Fruit fly (Drosophila melanogaster) whole organism, embryonic: ENCODE results near the gene CG42500.

Source experiments
- Abd-B ChIP-seq: fragments of 200-800 bp; sonication (Bioruptor generic); optimal IDR thresholded peaks from 2 replicates; lab custom pipeline; 2018; ENCODE audit warnings: missing biosample characterization, mild to moderate bottlenecking, missing genetic modification characterization, moderate library complexity
- Aef1 ChIP-seq: fragments of 200-800 bp; sonication (Bioruptor generic); IDR thresholded peaks from 3 replicates; pipeline ENCODE4 v1.3.6; 2022; ENCODE audit warnings: missing biosample characterization, missing genetic modification characterization
- Asciz ChIP-seq: fragments of 200-800 bp; sonication (Bioruptor generic); optimal IDR thresholded peaks from 2 replicates; lab custom pipeline; 2017; ENCODE audit warnings: missing biosample characterization, mild to moderate bottlenecking, missing genetic modification characterization, missing genetic modification reagents
- Atf6 ChIP-seq: fragments of 200-800 bp; sonication (Bioruptor generic); IDR thresholded peaks from 2 replicates; pipeline ENCODE4 v1.3.6; 2022; ENCODE audit warnings: missing biosample characterization, missing genetic modification characterization
- B-H1 ChIP-seq: fragments of 200-800 bp; sonication (Bioruptor generic); IDR thresholded peaks from 3 replicates; pipeline ENCODE4 v1.3.6; 2022; ENCODE audit warnings: missing biosample characterization, missing genetic modification characterization
- B-H2 ChIP-seq: fragments of 200-800 bp; sonication (Bioruptor generic); optimal IDR thresholded peaks from 2 replicates; lab custom pipeline; 2018; ENCODE audit warnings: missing biosample characterization, mild to moderate bottlenecking, missing genetic modification characterization
- CG10147 ChIP-seq: fragments of 200-800 bp; sonication (Bioruptor generic); optimal IDR thresholded peaks from 2 replicates; lab custom pipeline; 2019; ENCODE audit warnings: missing biosample characterization, mild to moderate bottlenecking, missing genetic modification characterization, moderate library complexity
- CG10462 ChIP-seq: fragments of 200-800 bp; sonication (Bioruptor generic); optimal IDR thresholded peaks from 2 replicates; lab custom pipeline; 2016; ENCODE audit warnings: missing biosample characterization, missing genetic modification characterization
- CG10979 ChIP-seq: fragments of 200-800 bp; sonication (Bioruptor generic); optimal IDR thresholded peaks from 2 replicates; lab custom pipeline; 2018; ENCODE audit warnings: missing biosample characterization, mild to moderate bottlenecking, missing genetic modification characterization, moderate library complexity
- CG12104 ChIP-seq: fragments of 200-800 bp; sonication (Bioruptor generic); optimal IDR thresholded peaks from 3 replicates; lab custom pipeline; 2016; ENCODE audit warnings: missing biosample characterization, missing genetic modification characterization
- CG12155 ChIP-seq: fragments of 200-800 bp; sonication (Bioruptor generic); optimal IDR thresholded peaks from 3 replicates; lab custom pipeline; 2016; ENCODE audit warnings: missing biosample characterization, missing genetic modification characterization
- CG1233 ChIP-seq: fragments of 200-800 bp; sonication (Bioruptor generic); optimal IDR thresholded peaks from 4 replicates; lab custom pipeline; 2018; ENCODE audit warnings: missing biosample characterization, mild to moderate bottlenecking, missing genetic modification characterization
- CG12942 ChIP-seq: fragments of 200-800 bp; sonication (Bioruptor generic); optimal IDR thresholded peaks from 3 replicates; lab custom pipeline; 2016; ENCODE audit warnings: missing biosample characterization, missing genetic modification characterization
- CG15011 ChIP-seq: fragments of 200-800 bp; sonication (Bioruptor generic); optimal IDR thresholded peaks from 3 replicates; lab custom pipeline; 2018; ENCODE audit warnings: missing biosample characterization, mild to moderate bottlenecking, missing genetic modification characterization
- CG16779 ChIP-seq: fragments of 200-800 bp; sonication (Bioruptor generic); IDR thresholded peaks from 2 replicates; pipeline ENCODE4 v1.3.6; 2022; ENCODE audit warnings: missing biosample characterization, missing genetic modification characterization
- CG18476 ChIP-seq: fragments of 200-800 bp; sonication (Bioruptor generic); optimal IDR thresholded peaks from 2 replicates; lab custom pipeline; 2016; ENCODE audit warnings: missing biosample characterization, mild to moderate bottlenecking, missing genetic modification characterization
- CG32532 ChIP-seq: fragments of 200-800 bp; sonication (Bioruptor generic); IDR thresholded peaks from 2 replicates; pipeline ENCODE4 v1.3.6; 2022; ENCODE audit warnings: missing biosample characterization, missing genetic modification characterization
- CG33557 ChIP-seq: fragments of 200-800 bp; sonication (Bioruptor generic); optimal IDR thresholded peaks from 2 replicates; lab custom pipeline; 2019; ENCODE audit warnings: missing biosample characterization, mild to moderate bottlenecking, missing genetic modification characterization, moderate library complexity
- CG34224 ChIP-seq: fragments of 200-800 bp; sonication (Bioruptor generic); IDR thresholded peaks from 3 replicates; pipeline ENCODE4 v1.3.6; 2022; ENCODE audit warnings: missing biosample characterization, missing genetic modification characterization; ENCODE audit not compliant: partially characterized antibody
- CG42726 ChIP-seq: fragments of 200-800 bp; sonication (Bioruptor generic); IDR thresholded peaks from 2 replicates; pipeline ENCODE4 v1.3.6; 2022; ENCODE audit warnings: missing biosample characterization, missing genetic modification characterization; ENCODE audit not compliant: partially characterized antibody
- CG43689 ChIP-seq: fragments of 200-800 bp; sonication (Bioruptor generic); IDR thresholded peaks from 2 replicates; pipeline ENCODE4 v1.3.6; 2022; ENCODE audit warnings: missing biosample characterization, missing genetic modification characterization
- CG4404 ChIP-seq: fragments of 200-800 bp; sonication (Bioruptor generic); IDR thresholded peaks from 2 replicates; pipeline ENCODE4 v1.3.6; 2022; ENCODE audit warnings: missing biosample characterization, missing genetic modification characterization
- CG6272 ChIP-seq: fragments of 200-800 bp; sonication (Bioruptor generic); IDR thresholded peaks from 2 replicates; pipeline ENCODE4 v1.3.6; 2022; ENCODE audit warnings: missing biosample characterization, missing genetic modification characterization
- CG8359 ChIP-seq: fragments of 200-800 bp; sonication (Bioruptor generic); optimal IDR thresholded peaks from 2 replicates; lab custom pipeline; 2017; ENCODE audit warnings: missing biosample characterization, mild to moderate bottlenecking, missing genetic modification characterization, borderline replicate concordance
- CG9797 ChIP-seq: fragments of 200-800 bp; sonication (Bioruptor generic); optimal IDR thresholded peaks from 3 replicates; lab custom pipeline; 2018; ENCODE audit warnings: missing biosample characterization, mild to moderate bottlenecking, missing genetic modification characterization
- CG9932 ChIP-seq: fragments of 200-800 bp; sonication (Bioruptor generic); IDR thresholded peaks from 2 replicates; pipeline ENCODE4 v1.3.6; 2022; ENCODE audit warnings: missing biosample characterization, missing genetic modification characterization
- CHES-1-like ChIP-seq: fragments of 200-800 bp; sonication (Bioruptor generic); optimal IDR thresholded peaks from 2 replicates; lab custom pipeline; 2016; ENCODE audit warnings: missing biosample characterization, missing genetic modification characterization
- D ChIP-seq, 2 experiments: fragments of 200-800 bp in 1 of 2; fragments of >200 bp in 1 of 2; sonication (Bioruptor generic) in 1 of 2; optimal IDR thresholded peaks; 2 replicates in 1 of 2; 3 replicates in 1 of 2; lab custom pipeline; 2017; ENCODE audit warnings: mild to moderate bottlenecking in 1 of 2, missing biosample characterization in 1 of 2, missing genetic modification characterization in 1 of 2, missing genetic modification reagents in 1 of 2
- HLH3B ChIP-seq: fragments of 200-800 bp; sonication (Bioruptor generic); IDR thresholded peaks from 2 replicates; pipeline ENCODE4 v1.3.6; 2022; ENCODE audit warnings: missing biosample characterization, missing genetic modification characterization
- Hr78 ChIP-seq, 2 experiments: fragments of 200-800 bp in 1 of 2; fragments of >200 bp in 1 of 2; sonication (Bioruptor generic) in 1 of 2; optimal IDR thresholded peaks; 2 replicates each; lab custom pipeline; 2017 to 2019; ENCODE audit warnings: missing biosample characterization in 2 of 2, missing genetic modification characterization in 2 of 2, mild to moderate bottlenecking in 1 of 2, moderate library complexity in 1 of 2
- Kr ChIP-seq: fragments of 200-800 bp; sonication (Bioruptor generic); optimal IDR thresholded peaks from 2 replicates; lab custom pipeline; 2017; ENCODE audit warnings: missing biosample characterization, mild to moderate bottlenecking, missing genetic modification characterization
- Nf-YA ChIP-seq: fragments of 200-800 bp; sonication (Bioruptor generic); IDR thresholded peaks from 2 replicates; pipeline ENCODE4 v1.3.6; 2022; ENCODE audit warnings: missing biosample characterization, missing genetic modification characterization
- Oaz ChIP-seq: fragments of 200-800 bp; sonication (Bioruptor generic); IDR thresholded peaks from 2 replicates; pipeline ENCODE4 v1.3.6; 2022; ENCODE audit warnings: missing biosample characterization, missing genetic modification characterization
- PHDP ChIP-seq: fragments of 200-800 bp; sonication (Bioruptor generic); optimal IDR thresholded peaks from 3 replicates; lab custom pipeline; 2018; ENCODE audit warnings: missing biosample characterization, mild to moderate bottlenecking, missing genetic modification characterization, moderate library complexity
- Side ChIP-seq: fragments of 200-800 bp; sonication (Bioruptor generic); optimal IDR thresholded peaks from 2 replicates; lab custom pipeline; 2016; ENCODE audit warnings: missing biosample characterization, missing genetic modification characterization
- TFAM ChIP-seq: fragments of 200-800 bp; sonication (Bioruptor generic); optimal IDR thresholded peaks from 2 replicates; lab custom pipeline; 2017; ENCODE audit warnings: missing biosample characterization, missing genetic modification characterization, inconsistent platforms
- Xbp1 ChIP-seq: fragments of 200-800 bp; sonication (Bioruptor generic); optimal IDR thresholded peaks from 3 replicates; lab custom pipeline; 2016; ENCODE audit warnings: missing biosample characterization, mild to moderate bottlenecking, missing genetic modification characterization
- ase ChIP-seq: fragments of 200-800 bp; sonication (Bioruptor generic); IDR thresholded peaks from 3 replicates; pipeline ENCODE4 v1.3.6; 2022; ENCODE audit warnings: missing biosample characterization, missing genetic modification characterization
- dmrt99B ChIP-seq: fragments of 200-800 bp; sonication (Bioruptor generic); optimal IDR thresholded peaks from 2 replicates; lab custom pipeline; 2018; ENCODE audit warnings: missing biosample characterization, mild to moderate bottlenecking, missing genetic modification characterization, moderate library complexity
- hth ChIP-seq: fragments of >200 bp; optimal IDR thresholded peaks from 2 replicates; lab custom pipeline; 2017; ENCODE audit warnings: inconsistent platforms
- ind ChIP-seq: fragments of 200-800 bp; sonication (Bioruptor generic); optimal IDR thresholded peaks from 3 replicates; lab custom pipeline; 2016; ENCODE audit warnings: missing biosample characterization, missing genetic modification characterization
- jumu ChIP-seq: fragments of 200-800 bp; sonication (Bioruptor generic); optimal IDR thresholded peaks from 3 replicates; lab custom pipeline; 2016; ENCODE audit warnings: missing biosample characterization, missing genetic modification characterization
- kah ChIP-seq: fragments of 200-800 bp; sonication (Bioruptor generic); optimal IDR thresholded peaks from 2 replicates; lab custom pipeline; 2018; ENCODE audit warnings: missing biosample characterization, mild to moderate bottlenecking, missing genetic modification characterization
- lab ChIP-seq: fragments of 200-800 bp; sonication (Bioruptor generic); optimal IDR thresholded peaks from 3 replicates; lab custom pipeline; 2017; ENCODE audit warnings: missing biosample characterization, missing genetic modification characterization, mild to moderate bottlenecking, moderate library complexity, missing genetic modification reagents
- luna ChIP-seq: fragments of 200-800 bp; sonication (Bioruptor generic); optimal IDR thresholded peaks from 2 replicates; lab custom pipeline; 2016; ENCODE audit warnings: missing biosample characterization, missing genetic modification characterization
- prd ChIP-seq, 3 experiments: fragments of >200 bp in 2 of 3; fragments of 200-800 bp in 1 of 3; sonication (Bioruptor generic) in 1 of 3; optimal IDR thresholded peaks in 2 of 3; IDR thresholded peaks in 1 of 3; 2 replicates in 2 of 3; 3 replicates in 1 of 3; pipeline versions ENCODE4 v1.3.6 to Lab custom; 2017 to 2022; ENCODE audit warnings: missing biosample characterization in 1 of 3, missing genetic modification characterization in 1 of 3
- run ChIP-seq: fragments of 200-800 bp; sonication (Bioruptor generic); optimal IDR thresholded peaks from 3 replicates; lab custom pipeline; 2018; ENCODE audit warnings: missing biosample characterization, mild to moderate bottlenecking, missing genetic modification characterization
- sens ChIP-seq: fragments of 200-800 bp; sonication (Bioruptor generic); peaks from one replicate; lab custom pipeline; 2016; ENCODE audit warnings: missing biosample characterization, missing genetic modification characterization
- sr ChIP-seq: fragments of 200-800 bp; sonication (Bioruptor generic); IDR thresholded peaks from 3 replicates; pipeline ENCODE4 v1.3.6; 2022; ENCODE audit warnings: missing biosample characterization, missing genetic modification characterization

Gene CG42500

dm6 chr3R:14122347-14122812, 30.1 kb downstream of the CG42500 start, which contains the start of the genes Abi and twf (continued):
- TF ChIP-seq B-H1 (GFP tag; lab: Robert Waterston, UW), result no peak; the same call in 2 of the 3 replicates
- TF ChIP-seq CG4404, result peak; percentile 52; the same call in 1 of the 2 replicates
- no peak for TF ChIP-seq D (optimal IDR thresholded peaks at IDR 0.05; lab: Kevin White, UChicago)
- peak; percentile 34 for TF ChIP-seq D (GFP tag; optimal IDR thresholded peaks at IDR 0.05; lab: Kevin White, UChicago)
- peak; percentile 74 for TF ChIP-seq PHDP (tag; lab: Kevin White, UChicago)
- TF ChIP-seq CG12155 (GFP tag; lab: Kevin White, UChicago), result peak; percentile 80
- no peak for TF ChIP-seq run (tag; lab: Kevin White, UChicago)
- no peak for TF ChIP-seq hth (lab: Kevin White, UChicago)
- peak; percentile 5 for TF ChIP-seq Side (GFP tag; lab: Kevin White, UChicago)
- TF ChIP-seq CG10147, result peak; percentile 61
- peak; percentile 57 for TF ChIP-seq CG18476 (GFP tag; lab: Kevin White, UChicago)
- peak; percentile 39 for TF ChIP-seq CG10462 (GFP tag; lab: Kevin White, UChicago)
- TF ChIP-seq ase (GFP tag; lab: Robert Waterston, UW), result no peak
- peak; percentile 51 for TF ChIP-seq jumu (GFP tag; lab: Kevin White, UChicago)
- TF ChIP-seq CG9797, result peak; percentile 75
- peak; percentile 49 for TF ChIP-seq Abd-B (GFP tag; lab: Kevin White, UChicago)
- no peak for TF ChIP-seq CG42726 (GFP tag; lab: Robert Waterston, UW)
- peak; percentile 74 for TF ChIP-seq ind (GFP tag; lab: Kevin White, UChicago)
- peak; percentile 59 for TF ChIP-seq CG32532 (GFP tag; lab: Robert Waterston, UW)
- peak; percentile 68 for TF ChIP-seq Aef1 (GFP tag; lab: Robert Waterston, UW)
- peak; percentile 47; the same call in 1 of the 2 replicates for TF ChIP-seq CG6272 (GFP tag; lab: Robert Waterston, UW)
- TF ChIP-seq Xbp1, result peak; percentile 79
- TF ChIP-seq lab (GFP tag; lab: Kevin White, UChicago), result peak; percentile 78
- peak; percentile 72 for TF ChIP-seq B-H2 (GFP tag; lab: Kevin White, UChicago)
- no peak for TF ChIP-seq CG1233 (GFP tag; lab: Kevin White, UChicago)
- no peak for TF ChIP-seq Oaz (GFP tag; lab: Robert Waterston, UW)
- no peak for TF ChIP-seq kah
- peak; percentile 4 for TF ChIP-seq CHES-1-like (GFP tag; lab: Kevin White, UChicago)
- peak; percentile 75 for TF ChIP-seq CG12942 (GFP tag; lab: Kevin White, UChicago)
- no peak for TF ChIP-seq CG15011 (GFP tag; lab: Kevin White, UChicago)
- TF ChIP-seq Hr78 (GFP tag; optimal IDR thresholded peaks at IDR 0.05; lab: Kevin White, UChicago), result no peak
- peak; percentile 49 for TF ChIP-seq dmrt99B (tag; lab: Kevin White, UChicago)
- TF ChIP-seq CG8359 (GFP tag; lab: Kevin White, UChicago), result no peak
- peak; percentile 49 for TF ChIP-seq CG33557 (GFP tag; lab: Kevin White, UChicago)
- 0 out of 3 replicates have a peak, but pooled peaks have one; percentile 10 for TF ChIP-seq CG34224
- TF ChIP-seq luna, result no peak
- peak; percentile 81 for TF ChIP-seq CG9932 (GFP tag; lab: Robert Waterston, UW)
- TF ChIP-seq CG16779 (GFP tag; lab: Robert Waterston, UW), result 0 out of 2 replicates have a peak, but pooled peaks have one; percentile 22
- peak; percentile 95 for TF ChIP-seq sens
- TF ChIP-seq CG43689 (GFP tag; lab: Robert Waterston, UW), result no peak
- no peak for TF ChIP-seq prd (optimal IDR thresholded peaks at IDR 0.05; lab: Kevin White, UChicago)
- TF ChIP-seq prd (GFP tag; IDR thresholded peaks at IDR 0.05; lab: Robert Waterston, UW), result peak; percentile 76
- peak; percentile 54 for TF ChIP-seq CG12104 (GFP tag; lab: Kevin White, UChicago)
- peak; percentile 60 for TF ChIP-seq CG10979 (tag; lab: Kevin White, UChicago)
- TF ChIP-seq Nf-YA (GFP tag; lab: Robert Waterston, UW), result peak; percentile 40; the same call in 1 of the 2 replicates
- peak; percentile 22 for TF ChIP-seq Asciz
- TF ChIP-seq Atf6, result peak; percentile 65
- peak; percentile 45 for TF ChIP-seq HLH3B (GFP tag; lab: Robert Waterston, UW)
- TF ChIP-seq Kr (GFP tag; lab: Kevin White, UChicago), result no peak
- no peak for TF ChIP-seq sr (GFP tag; lab: Robert Waterston, UW)
- no peak for TF ChIP-seq TFAM (GFP tag; lab: Kevin White, UChicago)
